Worm (Caenorhabditis elegans) whole organism, mixed stage, embryonic: ENCODE data around the gene col-34.

Experiments used
- M03D4.4 ChIP-seq: sonication (generic microtip); optimal IDR thresholded peaks from 2 replicates; lab custom pipeline; 2017; ENCODE audit warnings: mild to moderate bottlenecking, missing genetic modification characterization, missing compliant biosample characterization
- bed-3 ChIP-seq: fragments of 200-800 bp; sonication (Bioruptor generic); optimal IDR thresholded peaks from 3 replicates; lab custom pipeline; 2018; ENCODE audit warnings: mild to moderate bottlenecking, missing genetic modification characterization, moderate library complexity, missing compliant biosample characterization
- blmp-1 ChIP-seq: fragments of 150-350 bp; optimal IDR thresholded peaks from 2 replicates; lab custom pipeline; 2014; ENCODE audit warnings: missing biosample characterization, missing genetic modification characterization
- ceh-39 ChIP-seq: fragments of 150-350 bp; optimal IDR thresholded peaks from 2 replicates; lab custom pipeline; 2014; ENCODE audit warnings: missing biosample characterization, missing genetic modification characterization
- ceh-43 ChIP-seq: fragments of 200-800 bp; sonication (Bioruptor generic); optimal IDR thresholded peaks from 2 replicates; lab custom pipeline; 2018; ENCODE audit warnings: mild to moderate bottlenecking, missing genetic modification characterization, moderate library complexity, missing compliant biosample characterization
- ceh-83 ChIP-seq: fragments of 200-800 bp; sonication (Bioruptor generic); optimal IDR thresholded peaks from 2 replicates; lab custom pipeline; 2018; ENCODE audit warnings: mild to moderate bottlenecking, missing genetic modification characterization, missing compliant biosample characterization
- drap-1 ChIP-seq: fragments of 200-800 bp; sonication (Bioruptor generic); optimal IDR thresholded peaks from 3 replicates; lab custom pipeline; 2018; ENCODE audit warnings: mild to moderate bottlenecking, missing genetic modification characterization, missing compliant biosample characterization
- elt-1 ChIP-seq: sonication (generic microtip); optimal IDR thresholded peaks from 2 replicates; lab custom pipeline; 2017; ENCODE audit warnings: missing genetic modification characterization, mild to moderate bottlenecking, missing compliant biosample characterization, antibody characterized with exemption, moderate library complexity, borderline replicate concordance; ENCODE audit not compliant: insufficient read depth
- elt-3 ChIP-seq: fragments of 150-350 bp; optimal IDR thresholded peaks from 2 replicates; lab custom pipeline; 2014; ENCODE audit warnings: missing biosample characterization, missing genetic modification characterization
- flh-1 ChIP-seq: fragments of 200-800 bp; sonication (Bioruptor generic); optimal IDR thresholded peaks from 2 replicates; lab custom pipeline; 2018; ENCODE audit warnings: mild to moderate bottlenecking, missing genetic modification characterization, moderate library complexity, missing compliant biosample characterization
- ham-2 ChIP-seq: fragments of 200-800 bp; sonication (Bioruptor generic); optimal IDR thresholded peaks from 2 replicates; lab custom pipeline; 2018; ENCODE audit warnings: mild to moderate bottlenecking, missing genetic modification characterization, missing compliant biosample characterization
- hlh-1 ChIP-seq: fragments of 150-350 bp; optimal IDR thresholded peaks from 2 replicates; lab custom pipeline; 2014; ENCODE audit warnings: missing biosample characterization, missing genetic modification reagents, missing genetic modification characterization
- lin-13 ChIP-seq: fragments of 150-350 bp; optimal IDR thresholded peaks from 2 replicates; lab custom pipeline; 2014; ENCODE audit warnings: missing biosample characterization, missing genetic modification characterization
- lin-32 ChIP-seq: fragments of 200-800 bp; sonication (Bioruptor generic); optimal IDR thresholded peaks from 2 replicates; lab custom pipeline; 2018; ENCODE audit warnings: mild to moderate bottlenecking, missing genetic modification characterization, missing compliant biosample characterization
- lsy-2 ChIP-seq: fragments of 150-350 bp; optimal IDR thresholded peaks from 2 replicates; lab custom pipeline; 2014; ENCODE audit warnings: missing biosample characterization, missing genetic modification characterization
- mab-5 ChIP-seq: fragments of 150-350 bp; optimal IDR thresholded peaks from 2 replicates; lab custom pipeline; 2014; ENCODE audit warnings: missing biosample characterization, missing genetic modification characterization
- mep-1 ChIP-seq: fragments of 150-350 bp; optimal IDR thresholded peaks from 2 replicates; lab custom pipeline; 2017; ENCODE audit warnings: missing biosample characterization, missing genetic modification reagents, missing genetic modification characterization, inconsistent platforms
- mls-2 ChIP-seq: sonication (generic microtip); optimal IDR thresholded peaks from 2 replicates; lab custom pipeline; 2016; ENCODE audit warnings: mild to moderate bottlenecking, missing genetic modification characterization, moderate library complexity, missing compliant biosample characterization
- nhr-12 ChIP-seq: fragments of 150-350 bp; optimal IDR thresholded peaks from 2 replicates; lab custom pipeline; 2014; ENCODE audit warnings: missing biosample characterization, missing genetic modification characterization
- nhr-2 ChIP-seq: fragments of 150-350 bp; optimal IDR thresholded peaks from 2 replicates; lab custom pipeline; 2014; ENCODE audit warnings: missing biosample characterization, missing genetic modification characterization
- nhr-237 ChIP-seq: fragments of 150-350 bp; optimal IDR thresholded peaks from 2 replicates; lab custom pipeline; 2014; ENCODE audit warnings: missing biosample characterization, missing genetic modification characterization
- nhr-76 ChIP-seq: sonication (generic microtip); optimal IDR thresholded peaks from 2 replicates; lab custom pipeline; 2017; ENCODE audit warnings: missing biosample characterization, missing genetic modification characterization
- pha-4 ChIP-seq: fragments of 150-350 bp; optimal IDR thresholded peaks from 2 replicates; lab custom pipeline; 2018; ENCODE audit warnings: missing biosample characterization, missing genetic modification reagents, missing genetic modification characterization
- sem-2 ChIP-seq: fragments of 200-800 bp; sonication (Bioruptor generic); optimal IDR thresholded peaks from 2 replicates; lab custom pipeline; 2018; ENCODE audit warnings: mild to moderate bottlenecking, missing genetic modification characterization, missing compliant biosample characterization
- snpc-4 ChIP-seq: fragments of 150-350 bp; optimal IDR thresholded peaks from 2 replicates; lab custom pipeline; 2014; ENCODE audit warnings: missing biosample characterization, missing genetic modification characterization
- sptf-1 ChIP-seq: sonication (generic microtip); optimal IDR thresholded peaks from 2 replicates; lab custom pipeline; 2017; ENCODE audit warnings: mild to moderate bottlenecking, missing genetic modification characterization, moderate library complexity, missing compliant biosample characterization
- tbx-8 ChIP-seq: fragments of 200-800 bp; sonication (Bioruptor generic); optimal IDR thresholded peaks from 2 replicates; lab custom pipeline; 2018; ENCODE audit warnings: mild to moderate bottlenecking, missing genetic modification characterization, moderate library complexity, missing compliant biosample characterization
- unc-120 ChIP-seq: sonication (generic microtip); optimal IDR thresholded peaks from 2 replicates; lab custom pipeline; 2017; ENCODE audit warnings: missing genetic modification characterization, missing compliant biosample characterization; ENCODE audit not compliant: poor library complexity, severe bottlenecking
- unc-39 ChIP-seq: fragments of 150-350 bp; optimal IDR thresholded peaks from 2 replicates; lab custom pipeline; 2014; ENCODE audit warnings: missing biosample characterization, missing genetic modification characterization
- unc-62 ChIP-seq: fragments of 150-350 bp; optimal IDR thresholded peaks from 2 replicates; lab custom pipeline; 2014; ENCODE audit warnings: missing biosample characterization, missing genetic modification reagents, missing genetic modification characterization

col-34 gene

DNA sequence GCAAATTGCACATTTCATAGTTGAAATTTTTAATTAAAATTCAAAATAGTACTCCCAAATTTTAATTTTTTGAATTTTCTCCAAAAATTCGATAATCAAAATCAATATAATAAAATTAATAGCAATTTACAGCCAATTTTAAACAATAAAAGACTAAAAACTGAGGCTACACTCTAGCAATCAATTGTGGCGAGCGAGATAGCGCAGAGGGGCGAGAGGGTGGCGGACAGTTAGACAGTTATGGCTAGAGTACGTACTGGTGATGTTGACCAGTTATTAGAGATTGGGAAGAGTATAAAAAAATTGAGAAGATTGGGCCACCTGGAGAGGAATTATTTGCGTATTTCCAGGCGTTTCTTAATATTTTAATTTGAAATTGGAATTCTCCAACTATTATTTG is 33.3 kb upstream of the col-34 start, which contains the start of gene nhr-78:
Gene nhr-78, minus strand, starts transcription at position 182 of the 400 bp plus-strand sequence.
- TF ChIP-seq elt-3: no peak

DNA sequence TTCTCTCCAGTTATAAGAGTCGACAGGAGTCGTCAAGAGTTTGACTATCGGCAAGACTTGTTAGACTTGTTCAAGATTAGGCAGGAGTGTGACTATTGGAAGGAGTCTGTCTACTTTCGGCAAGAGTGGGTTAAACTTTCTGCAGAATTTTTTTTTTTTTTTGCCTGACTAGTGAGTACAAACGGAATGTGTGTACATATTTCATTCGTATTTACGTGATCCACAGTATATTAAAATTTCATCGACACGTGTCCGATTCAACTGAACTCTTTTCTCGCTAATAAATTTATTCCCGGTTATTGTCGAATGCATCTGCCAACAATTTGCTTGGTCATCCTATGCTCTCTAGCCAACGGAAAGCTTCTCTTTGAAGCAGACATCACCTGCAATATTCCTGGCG is 27.8 kb upstream of the col-34 start, which contains the start of gene F36A4.1:
Gene F36A4.1, plus strand, starts transcription at position 301 of the 400 bp plus-strand sequence.
- TF ChIP-seq unc-39 (tag; lab: Kevin White, UChicago): no peak
- TF ChIP-seq lin-32: no peak
- TF ChIP-seq lsy-2: no peak
- no peak for TF ChIP-seq bed-3 (GFP tag; lab: Kevin White, UChicago)
- no peak for TF ChIP-seq unc-62 (GFP tag; lab: Kevin White, UChicago)
- no peak for TF ChIP-seq hlh-1 (tag; lab: Kevin White, UChicago)
- TF ChIP-seq nhr-2 (tag; lab: Kevin White, UChicago): no peak
- TF ChIP-seq pha-4: no peak
- TF ChIP-seq tbx-8 (GFP tag; lab: Kevin White, UChicago): no peak
- no peak for TF ChIP-seq lin-13 (tag; lab: Kevin White, UChicago)
- no peak for TF ChIP-seq drap-1
- no peak for TF ChIP-seq flh-1
- no peak for TF ChIP-seq M03D4.4 (tag; lab: Kevin White, UChicago)
- no peak for TF ChIP-seq mep-1 (tag; lab: Kevin White, UChicago)
- TF ChIP-seq nhr-237: no peak
- TF ChIP-seq snpc-4 (tag; lab: Kevin White, UChicago): no peak
- no peak for TF ChIP-seq nhr-76 (tag; lab: Kevin White, UChicago)
- TF ChIP-seq sem-2: no peak
- TF ChIP-seq ceh-83: no peak
- TF ChIP-seq, all 35 proteins: peak for 0

DNA sequence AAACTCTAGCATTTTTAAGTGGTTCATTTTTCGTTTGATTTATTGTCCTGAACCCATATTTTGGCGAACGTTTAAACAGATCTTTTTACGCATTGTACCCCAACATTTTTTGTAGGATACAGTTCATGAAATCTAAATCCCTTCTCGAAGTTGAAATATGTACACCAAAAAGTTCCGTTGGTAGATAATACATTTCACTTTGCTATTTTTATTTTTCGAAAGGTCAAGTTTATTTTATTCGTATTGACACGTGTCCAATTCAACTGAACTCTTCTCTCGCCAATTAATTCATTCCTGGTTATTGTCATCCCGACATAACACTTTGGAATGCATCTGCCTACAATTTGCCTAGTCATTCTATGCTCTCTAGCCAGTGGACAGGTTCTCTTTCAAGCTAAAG is 26.5 kb upstream of the col-34 start, which contains the start of gene F36A4.2:
Gene F36A4.2, plus strand, starts transcription at position 301 of the 400 bp plus-strand sequence.
- no peak for TF ChIP-seq ceh-43 (GFP tag; lab: Kevin White, UChicago)
- TF ChIP-seq M03D4.4 (tag; lab: Kevin White, UChicago): no peak
- no peak for TF ChIP-seq elt-3
- no peak for TF ChIP-seq ham-2 (GFP tag; lab: Kevin White, UChicago)
- TF ChIP-seq nhr-76 (tag; lab: Kevin White, UChicago): no peak
- TF ChIP-seq flh-1: no peak
- no peak for TF ChIP-seq tbx-8 (GFP tag; lab: Kevin White, UChicago)
- no peak for TF ChIP-seq unc-62 (GFP tag; lab: Kevin White, UChicago)
- TF ChIP-seq blmp-1 (tag; lab: Kevin White, UChicago): no peak
- TF ChIP-seq ceh-83: no peak
- no peak for TF ChIP-seq unc-120 (tag; lab: Kevin White, UChicago)
- TF ChIP-seq mls-2 (tag; lab: Kevin White, UChicago): no peak

DNA sequence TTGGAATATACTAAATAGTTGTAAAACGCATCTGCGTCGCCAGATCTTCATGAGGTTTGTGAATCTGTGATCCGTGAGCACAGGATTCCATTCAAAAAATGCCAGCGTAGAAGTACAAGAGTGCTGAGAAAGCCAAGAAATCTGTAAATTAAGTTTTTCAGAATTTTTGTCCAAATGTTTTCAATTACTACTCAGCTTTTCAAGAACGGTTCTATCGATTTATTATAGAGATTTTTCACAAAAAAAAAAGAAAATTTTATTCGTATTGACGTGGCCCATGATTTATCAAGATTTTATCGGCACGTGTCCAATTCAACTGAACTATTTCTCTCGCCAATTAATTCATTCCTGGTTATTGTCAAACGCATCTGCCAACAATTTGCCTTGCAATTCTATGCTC is 24.9 kb upstream of the col-34 start, which contains the start of gene F36A4.3:
Gene F36A4.3, plus strand, starts transcription at position 301 of the 400 bp plus-strand sequence.
- TF ChIP-seq ceh-83 (no peak), M03D4.4 (tag; lab: Kevin White, UChicago) (no peak), mep-1 (tag; lab: Kevin White, UChicago) (no peak), lin-32 (no peak), unc-39 (tag; lab: Kevin White, UChicago) (no peak), ceh-39 (no peak), sem-2 (no peak), bed-3 (GFP tag; lab: Kevin White, UChicago) (no peak), nhr-2 (tag; lab: Kevin White, UChicago) (no peak), tbx-8 (GFP tag; lab: Kevin White, UChicago) (no peak), mab-5 (tag; lab: Kevin White, UChicago) (no peak), lin-13 (tag; lab: Kevin White, UChicago) (no peak), elt-3 (no peak), nhr-76 (tag; lab: Kevin White, UChicago) (no peak)

DNA sequence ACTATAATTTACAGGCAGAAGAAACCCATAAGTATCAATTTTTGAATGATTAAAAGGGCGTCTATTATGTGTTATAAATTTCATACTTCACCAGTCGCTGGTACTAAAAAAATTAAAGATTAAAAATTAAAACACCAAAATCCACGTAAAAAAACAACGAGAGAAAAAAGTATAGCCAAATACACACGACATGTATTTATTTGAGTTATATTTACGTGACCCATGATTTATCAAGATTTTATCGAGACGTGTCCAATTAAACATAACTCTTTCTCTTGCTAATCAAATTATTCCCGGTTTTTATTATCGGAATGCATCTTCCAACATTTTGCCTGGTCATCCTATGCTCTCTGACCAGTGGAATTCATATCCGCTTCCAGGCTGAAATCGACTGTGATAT is 22.9 kb upstream of the col-34 start, which contains the start of gene F36A4.4:
Gene F36A4.4, plus strand, starts transcription at position 301 of the 400 bp plus-strand sequence.
- no peak for TF ChIP-seq lsy-2
- no peak for TF ChIP-seq lin-32
- TF ChIP-seq nhr-12 (tag; lab: Kevin White, UChicago): no peak
- TF ChIP-seq sptf-1 (tag; lab: Kevin White, UChicago): no peak
- no peak for TF ChIP-seq blmp-1 (tag; lab: Kevin White, UChicago)

DNA sequence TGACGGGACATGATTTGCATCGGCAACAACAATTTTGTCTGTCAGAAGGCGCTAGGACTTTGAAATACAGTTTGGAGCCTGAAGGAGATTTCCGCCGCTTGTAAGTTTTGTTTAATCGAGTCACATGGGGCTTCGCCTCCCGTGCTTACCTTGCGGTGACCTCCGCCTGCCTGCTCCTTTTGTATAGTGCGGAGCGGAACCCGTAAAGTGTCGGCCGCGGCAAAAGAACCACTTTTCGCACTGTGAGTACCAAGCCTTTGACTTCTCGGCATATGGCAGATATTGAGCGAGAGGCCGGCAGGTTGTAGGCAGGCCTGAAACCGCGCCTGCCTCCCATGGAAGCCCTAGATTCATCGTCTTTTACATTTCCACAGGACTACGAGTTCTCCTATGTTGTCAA is 21.5 kb upstream of the col-34 start:
- no peak for TF ChIP-seq elt-1 (tag; lab: Kevin White, UChicago)
- no peak for TF ChIP-seq unc-120 (tag; lab: Kevin White, UChicago)
- TF ChIP-seq lin-13 (tag; lab: Kevin White, UChicago): no peak
- TF ChIP-seq, all 35 proteins: peak for 0
